Fruit fly (Drosophila melanogaster) whole organism, wandering third instar larva: ENCODE results near the gene CG10352.
A peak's percentile ranks its signal among the peaks of the same experiment; 100 is the strongest.

Source experiments
- Abd-B ChIP-seq: fragments of >200 bp; optimal IDR thresholded peaks from 2 replicates; lab custom pipeline; 2017; ENCODE audit warnings: missing biosample characterization, missing genetic modification characterization
- CG9705 ChIP-seq: fragments of 200-800 bp; sonication (Bioruptor generic); optimal IDR thresholded peaks from 2 replicates; lab custom pipeline; 2018; ENCODE audit warnings: missing biosample characterization, mild to moderate bottlenecking, missing genetic modification characterization
- Dfd ChIP-seq: fragments of >200 bp; optimal IDR thresholded peaks from 2 replicates; lab custom pipeline; 2017; ENCODE audit warnings: missing biosample characterization, missing genetic modification characterization
- HLH106 ChIP-seq: fragments of 200-800 bp; optimal IDR thresholded peaks from 3 replicates; lab custom pipeline; 2019; ENCODE audit warnings: missing biosample characterization, mild to moderate bottlenecking, missing genetic modification characterization, moderate library complexity
- Hr83 ChIP-seq: fragments of 200-300 bp; sonication (Bioruptor generic); optimal IDR thresholded peaks from 2 replicates; lab custom pipeline; 2016; ENCODE audit warnings: missing biosample characterization, mild to moderate bottlenecking, missing genetic modification characterization, moderate library complexity; ENCODE audit not compliant: poor library complexity, severe bottlenecking
- OdsH ChIP-seq: fragments of 200-800 bp; sonication (Bioruptor generic); optimal IDR thresholded peaks from 2 replicates; lab custom pipeline; 2016; ENCODE audit warnings: missing biosample characterization, mild to moderate bottlenecking, missing genetic modification characterization
- Rel ChIP-seq, 2 experiments: fragments of 200-800 bp; sonication (Bioruptor generic) in 1 of 2; optimal IDR thresholded peaks; 2 replicates in 1 of 2; 3 replicates in 1 of 2; lab custom pipeline; 2016 to 2019; ENCODE audit warnings: mild to moderate bottlenecking in 2 of 2, missing biosample characterization in 2 of 2, missing genetic modification characterization in 2 of 2, moderate library complexity in 1 of 2
- h ChIP-seq: fragments of 200-800 bp; sonication (Bioruptor generic); optimal IDR thresholded peaks from 3 replicates; lab custom pipeline; 2016; ENCODE audit warnings: missing biosample characterization, mild to moderate bottlenecking, missing genetic modification characterization
- pan ChIP-seq: fragments of >200 bp; optimal IDR thresholded peaks from 2 replicates; lab custom pipeline; 2017
- psq ChIP-seq: fragments of 200-800 bp; sonication (Bioruptor generic); optimal IDR thresholded peaks from 3 replicates; lab custom pipeline; 2017; ENCODE audit warnings: missing biosample characterization, mild to moderate bottlenecking, missing genetic modification characterization, moderate library complexity
- sage ChIP-seq: fragments of 200-800 bp; sonication (Bioruptor generic); optimal IDR thresholded peaks from 2 replicates; lab custom pipeline; 2016; ENCODE audit warnings: missing biosample characterization, mild to moderate bottlenecking, missing genetic modification characterization

DNA sequence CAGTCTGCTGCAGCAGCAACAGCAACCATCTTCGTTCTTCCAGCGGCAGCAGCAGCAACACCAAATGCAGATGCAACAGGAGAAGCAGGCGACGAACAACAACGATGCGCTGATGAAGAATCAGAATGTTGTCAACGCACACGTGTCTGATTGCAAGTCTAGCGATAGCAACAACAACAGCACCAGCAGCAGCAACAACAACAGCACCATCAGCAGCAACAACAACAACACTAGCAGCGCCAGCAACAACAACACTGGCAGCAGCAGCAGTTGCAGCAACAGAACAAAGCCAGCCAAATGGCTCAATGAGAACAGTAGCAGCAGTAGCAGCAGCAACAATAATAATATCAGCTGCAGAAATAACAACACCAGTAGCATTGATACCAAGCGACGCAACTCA lies 18.2 kb upstream of the CG10352 start:
- TF ChIP-seq h (GFP tag; lab: Kevin White, UChicago) (no peak), sage (GFP tag; lab: Kevin White, UChicago) (no peak), CG9705 (GFP tag; lab: Kevin White, UChicago) (no peak), psq (GFP tag; lab: Kevin White, UChicago) (no peak), pan (lab: Kevin White, UChicago) (no peak), Hr83 (no peak), Abd-B (GFP tag; lab: Kevin White, UChicago) (no peak), HLH106 (tag; lab: Kevin White, UChicago) (no peak), Rel (GFP tag; optimal IDR thresholded peaks at IDR 0.05; lab: Kevin White, UChicago) (no peak), Rel (tag; optimal IDR thresholded peaks at IDR 0.05; lab: Kevin White, UChicago) (no peak), OdsH (GFP tag; lab: Kevin White, UChicago) (no peak), Dfd (peak; percentile 77)
